Fruit fly (Drosophila melanogaster) whole organism, embryonic: ENCODE measurements around the gene CG12507.

Experiments used
- Abd-B ChIP-seq: fragments of 200-800 bp; sonication (Bioruptor generic); optimal IDR thresholded peaks from 2 replicates; lab custom pipeline; 2018; ENCODE audit warnings: missing biosample characterization, mild to moderate bottlenecking, missing genetic modification characterization, moderate library complexity
- Antp ChIP-seq: fragments of 200-800 bp; sonication (Bioruptor generic); optimal IDR thresholded peaks from 3 replicates; lab custom pipeline; 2016; ENCODE audit warnings: missing biosample characterization, missing genetic modification characterization
- Asciz ChIP-seq: fragments of 200-800 bp; sonication (Bioruptor generic); optimal IDR thresholded peaks from 2 replicates; lab custom pipeline; 2017; ENCODE audit warnings: missing biosample characterization, mild to moderate bottlenecking, missing genetic modification characterization, missing genetic modification reagents
- Atf-2 ChIP-seq: fragments of 200-800 bp; sonication (Bioruptor generic); optimal IDR thresholded peaks from 2 replicates; lab custom pipeline; 2016; ENCODE audit warnings: missing biosample characterization, missing genetic modification characterization
- Atf3 ChIP-seq: fragments of 200-800 bp; sonication (Bioruptor generic); optimal IDR thresholded peaks from 3 replicates; lab custom pipeline; 2016; ENCODE audit warnings: missing biosample characterization, missing genetic modification characterization
- BtbVII ChIP-seq: fragments of 200-800 bp; sonication (Bioruptor generic); optimal IDR thresholded peaks from 3 replicates; lab custom pipeline; 2017; ENCODE audit warnings: missing biosample characterization, mild to moderate bottlenecking, missing genetic modification characterization
- CG11695 ChIP-seq: fragments of 200-800 bp; sonication (Bioruptor generic); IDR thresholded peaks from 3 replicates; pipeline ENCODE4 v1.3.6; 2022; ENCODE audit warnings: missing biosample characterization, missing genetic modification characterization
- CG12219 ChIP-seq: fragments of 200-800 bp; sonication (Bioruptor generic); optimal IDR thresholded peaks from 3 replicates; lab custom pipeline; 2018; ENCODE audit warnings: missing biosample characterization, mild to moderate bottlenecking, missing genetic modification characterization
- CG1233 ChIP-seq: fragments of 200-800 bp; sonication (Bioruptor generic); optimal IDR thresholded peaks from 4 replicates; lab custom pipeline; 2018; ENCODE audit warnings: missing biosample characterization, mild to moderate bottlenecking, missing genetic modification characterization
- CG13287 ChIP-seq: fragments of 200-800 bp; sonication (Bioruptor generic); IDR thresholded peaks from 2 replicates; pipeline ENCODE4 v1.3.6; 2022; ENCODE audit warnings: missing biosample characterization, missing genetic modification characterization; ENCODE audit not compliant: partially characterized antibody
- CG15479 ChIP-seq: fragments of 200-800 bp; sonication (Bioruptor generic); optimal IDR thresholded peaks from 3 replicates; lab custom pipeline; 2019; ENCODE audit warnings: missing biosample characterization, mild to moderate bottlenecking, missing genetic modification characterization, moderate library complexity
- CG17359 ChIP-seq: fragments of 200-800 bp; sonication (Bioruptor generic); optimal IDR thresholded peaks from 3 replicates; lab custom pipeline; 2018; ENCODE audit warnings: missing biosample characterization, mild to moderate bottlenecking, missing genetic modification characterization, moderate library complexity
- CG17829 ChIP-seq: fragments of 200-800 bp; optimal IDR thresholded peaks from 2 replicates; lab custom pipeline; 2019; ENCODE audit warnings: missing biosample characterization, mild to moderate bottlenecking, missing genetic modification characterization, moderate library complexity
- CG2199 ChIP-seq: fragments of 200-800 bp; sonication (Bioruptor generic); IDR thresholded peaks from 3 replicates; pipeline ENCODE4 v1.3.6; 2022; ENCODE audit warnings: missing biosample characterization, missing genetic modification characterization
- CG2889 ChIP-seq: fragments of 200-800 bp; sonication (Bioruptor generic); IDR thresholded peaks from 3 replicates; pipeline ENCODE4 v1.3.6; 2022; ENCODE audit warnings: missing biosample characterization, missing genetic modification characterization
- CG30403 ChIP-seq: fragments of 200-800 bp; sonication (Bioruptor generic); optimal IDR thresholded peaks from 3 replicates; lab custom pipeline; 2016; ENCODE audit warnings: missing biosample characterization, missing genetic modification characterization
- CG30431 ChIP-seq: fragments of 200-800 bp; sonication (Bioruptor generic); optimal IDR thresholded peaks from 2 replicates; lab custom pipeline; 2017; ENCODE audit warnings: missing biosample characterization, missing genetic modification characterization
- CG3281 ChIP-seq: fragments of 200-800 bp; sonication (Bioruptor generic); optimal IDR thresholded peaks from 3 replicates; lab custom pipeline; 2017; ENCODE audit warnings: missing biosample characterization, mild to moderate bottlenecking, missing genetic modification characterization
- CG3847 ChIP-seq: fragments of 200-800 bp; sonication (Bioruptor generic); IDR thresholded peaks from 2 replicates; pipeline ENCODE4 v1.3.6; 2022; ENCODE audit warnings: missing biosample characterization, missing genetic modification characterization
- CG5245 ChIP-seq: fragments of 200-800 bp; sonication (Bioruptor generic); optimal IDR thresholded peaks from 3 replicates; lab custom pipeline; 2016; ENCODE audit warnings: missing biosample characterization, missing genetic modification characterization
- CG6689 ChIP-seq: fragments of 200-800 bp; sonication (Bioruptor generic); IDR thresholded peaks from 2 replicates; pipeline ENCODE4 v1.3.6; 2022; ENCODE audit warnings: missing biosample characterization, missing genetic modification characterization
- D19A ChIP-seq: fragments of 200-800 bp; optimal IDR thresholded peaks from 3 replicates; lab custom pipeline; 2019; ENCODE audit warnings: missing biosample characterization, mild to moderate bottlenecking, missing genetic modification characterization, moderate library complexity
- Deaf1 ChIP-seq: fragments of 200-800 bp; optimal IDR thresholded peaks from 3 replicates; lab custom pipeline; 2019; ENCODE audit warnings: missing biosample characterization, mild to moderate bottlenecking, missing genetic modification characterization, moderate library complexity
- ERR ChIP-seq: fragments of 200-800 bp; sonication (Bioruptor generic); optimal IDR thresholded peaks from 2 replicates; lab custom pipeline; 2016; ENCODE audit warnings: missing biosample characterization, missing genetic modification characterization
- Lpt ChIP-seq: fragments of >200 bp; optimal IDR thresholded peaks from 2 replicates; lab custom pipeline; 2018; ENCODE audit warnings: missing biosample characterization, missing genetic modification characterization
- Nf-YA ChIP-seq: fragments of 200-800 bp; sonication (Bioruptor generic); IDR thresholded peaks from 2 replicates; pipeline ENCODE4 v1.3.6; 2022; ENCODE audit warnings: missing biosample characterization, missing genetic modification characterization
- Ssrp ChIP-seq: fragments of 200-800 bp; sonication (Bioruptor generic); optimal IDR thresholded peaks from 2 replicates; lab custom pipeline; 2018; ENCODE audit warnings: missing biosample characterization, mild to moderate bottlenecking, missing genetic modification characterization, moderate library complexity
- bbx ChIP-seq: fragments of 200-800 bp; sonication (Bioruptor generic); IDR thresholded peaks from 2 replicates; pipeline ENCODE4 v1.3.6; 2022; ENCODE audit warnings: missing biosample characterization, missing genetic modification characterization; ENCODE audit not compliant: partially characterized antibody
- chn ChIP-seq: fragments of 200-800 bp; sonication (Bioruptor generic); optimal IDR thresholded peaks from 2 replicates; lab custom pipeline; 2016; ENCODE audit warnings: missing biosample characterization, missing genetic modification characterization
- cwo ChIP-seq: fragments of 200-800 bp; sonication (Bioruptor generic); optimal IDR thresholded peaks from 3 replicates; lab custom pipeline; 2017; ENCODE audit warnings: missing biosample characterization, missing genetic modification characterization, mild to moderate bottlenecking, moderate library complexity, missing genetic modification reagents
- dysf ChIP-seq: fragments of 200-800 bp; sonication (Bioruptor generic); IDR thresholded peaks from 3 replicates; pipeline ENCODE4 v1.3.6; 2022; ENCODE audit warnings: missing biosample characterization, missing genetic modification characterization
- fd96Cb ChIP-seq: fragments of 200-800 bp; sonication (Bioruptor generic); optimal IDR thresholded peaks from 2 replicates; lab custom pipeline; 2018; ENCODE audit warnings: missing biosample characterization, mild to moderate bottlenecking, missing genetic modification characterization, moderate library complexity
- gfzf ChIP-seq: fragments of 200-800 bp; sonication (Bioruptor generic); optimal IDR thresholded peaks from 2 replicates; lab custom pipeline; 2016; ENCODE audit warnings: missing biosample characterization, mild to moderate bottlenecking, missing genetic modification characterization, moderate library complexity
- ind ChIP-seq: fragments of 200-800 bp; sonication (Bioruptor generic); optimal IDR thresholded peaks from 3 replicates; lab custom pipeline; 2016; ENCODE audit warnings: missing biosample characterization, missing genetic modification characterization
- nmo ChIP-seq: fragments of 200-800 bp; sonication (Bioruptor generic); optimal IDR thresholded peaks from 2 replicates; lab custom pipeline; 2018; ENCODE audit warnings: missing biosample characterization, mild to moderate bottlenecking, missing genetic modification characterization, moderate library complexity
- odd ChIP-seq: fragments of 200-800 bp; sonication (Bioruptor generic); optimal IDR thresholded peaks from 2 replicates; lab custom pipeline; 2017; ENCODE audit warnings: missing biosample characterization, mild to moderate bottlenecking, missing genetic modification characterization
- org-1 ChIP-seq: fragments of 200-800 bp; sonication (Bioruptor generic); optimal IDR thresholded peaks from 2 replicates; lab custom pipeline; 2017; ENCODE audit warnings: missing biosample characterization, missing genetic modification characterization
- pho ChIP-seq: fragments of 200-800 bp; sonication (Bioruptor generic); optimal IDR thresholded peaks from 2 replicates; lab custom pipeline; 2016; ENCODE audit warnings: missing biosample characterization, missing genetic modification characterization
- phol ChIP-seq: fragments of 200-800 bp; sonication (Bioruptor generic); optimal IDR thresholded peaks from 3 replicates; lab custom pipeline; 2018; ENCODE audit warnings: missing biosample characterization, mild to moderate bottlenecking, missing genetic modification characterization, moderate library complexity
- pnt ChIP-seq: fragments of 200-800 bp; sonication (Bioruptor generic); optimal IDR thresholded peaks from 3 replicates; lab custom pipeline; 2016; ENCODE audit warnings: missing biosample characterization, missing genetic modification characterization
- prd ChIP-seq, 3 experiments: fragments of >200 bp in 2 of 3; fragments of 200-800 bp in 1 of 3; sonication (Bioruptor generic) in 1 of 3; optimal IDR thresholded peaks in 2 of 3; IDR thresholded peaks in 1 of 3; 2 replicates in 2 of 3; 3 replicates in 1 of 3; pipeline versions ENCODE4 v1.3.6 to Lab custom; 2017 to 2022; ENCODE audit warnings: missing biosample characterization in 1 of 3, missing genetic modification characterization in 1 of 3
- psq ChIP-seq: fragments of 200-800 bp; sonication (Bioruptor generic); optimal IDR thresholded peaks from 2 replicates; lab custom pipeline; 2017; ENCODE audit warnings: missing biosample characterization, missing genetic modification characterization
- pum ChIP-seq: fragments of 200-800 bp; sonication (Bioruptor generic); optimal IDR thresholded peaks from 2 replicates; lab custom pipeline; 2016; ENCODE audit warnings: missing biosample characterization, missing genetic modification characterization
- ranshi ChIP-seq: fragments of 200-800 bp; sonication (Bioruptor generic); IDR thresholded peaks from 2 replicates; pipeline ENCODE4 v1.3.6; 2022; ENCODE audit warnings: missing biosample characterization, missing genetic modification characterization
- scrt ChIP-seq: fragments of 200-800 bp; sonication (Bioruptor generic); optimal IDR thresholded peaks from 2 replicates; lab custom pipeline; 2018; ENCODE audit warnings: missing biosample characterization, mild to moderate bottlenecking, missing genetic modification characterization, moderate library complexity
- sd ChIP-seq: fragments of 200-800 bp; sonication (Bioruptor generic); optimal IDR thresholded peaks from 3 replicates; lab custom pipeline; 2018; ENCODE audit warnings: missing biosample characterization, mild to moderate bottlenecking, missing genetic modification characterization, moderate library complexity
- sens-2 ChIP-seq: fragments of 200-800 bp; sonication (Bioruptor generic); IDR thresholded peaks from 2 replicates; pipeline ENCODE4 v1.3.6; 2022; ENCODE audit warnings: missing biosample characterization, missing genetic modification characterization
- shn ChIP-seq: fragments of 200-800 bp; sonication (Bioruptor generic); optimal IDR thresholded peaks from 3 replicates; lab custom pipeline; 2016; ENCODE audit warnings: missing biosample characterization, missing genetic modification characterization
- sug ChIP-seq: fragments of 200-800 bp; optimal IDR thresholded peaks from 2 replicates; lab custom pipeline; 2019; ENCODE audit warnings: missing biosample characterization, mild to moderate bottlenecking, missing genetic modification characterization, moderate library complexity
- tna ChIP-seq: fragments of 200-800 bp; sonication (Bioruptor generic); IDR thresholded peaks from 2 replicates; pipeline ENCODE4 v1.3.6; 2022; ENCODE audit warnings: missing biosample characterization, missing genetic modification characterization; ENCODE audit not compliant: partially characterized antibody

Gene CG12507

dm6 chrX:16278783-16279182 is 12.4 kb upstream of the CG12507 start (continued):
- TF ChIP-seq Ssrp (peak; percentile 78), Nf-YA (GFP tag; lab: Robert Waterston, UW) (peak; percentile 55; the same call in 1 of the 2 replicates), CG2199 (GFP tag; lab: Robert Waterston, UW) (peak; percentile 74; the same call in 2 of the 3 replicates), CG1233 (peak; percentile 82), CG12219 (peak; percentile 87), nmo (GFP tag; lab: Kevin White, UChicago) (peak; percentile 75), Lpt (GFP tag; lab: Kevin White, UChicago) (no peak), CG2889 (GFP tag; lab: Robert Waterston, UW) (peak; percentile 72; the same call in 2 of the 3 replicates), ERR (GFP tag; lab: Kevin White, UChicago) (no peak), CG17829 (peak; percentile 92), ranshi (peak; percentile 89), Atf3 (peak; percentile 3), CG30431 (GFP tag; lab: Kevin White, UChicago) (peak; percentile 89), sug (tag; lab: Kevin White, UChicago) (peak; percentile 57), scrt (GFP tag; lab: Kevin White, UChicago) (peak; percentile 77), bbx (no peak), Antp (GFP tag; lab: Kevin White, UChicago) (peak; percentile 54), sens-2 (peak; percentile 85), CG5245 (peak; percentile 70), Abd-B (peak; percentile 59), CG30403 (GFP tag; lab: Kevin White, UChicago) (peak; percentile 57), Atf-2 (no peak), CG6689 (GFP tag; lab: Robert Waterston, UW) (peak; percentile 81), CG11695 (GFP tag; lab: Robert Waterston, UW) (peak; percentile 85), pho (GFP tag; lab: Kevin White, UChicago) (no peak), gfzf (no peak), sd (tag; lab: Kevin White, UChicago) (no peak), ind (GFP tag; lab: Kevin White, UChicago) (peak; percentile 66), phol (tag; lab: Kevin White, UChicago) (peak; percentile 85), BtbVII (peak; percentile 73), CG17359 (tag; lab: Kevin White, UChicago) (peak; percentile 87), psq (GFP tag; lab: Kevin White, UChicago) (no peak), dysf (peak; percentile 82), Deaf1 (peak; percentile 30), fd96Cb (peak; percentile 80), shn (GFP tag; lab: Kevin White, UChicago) (peak; percentile 23), CG3281 (GFP tag; lab: Kevin White, UChicago) (peak; percentile 86), Asciz (GFP tag; lab: Kevin White, UChicago) (peak; percentile 82), tna (GFP tag; lab: Robert Waterston, UW) (no peak), prd (optimal IDR thresholded peaks at IDR 0.05; lab: Kevin White, UChicago) (no peak), prd (GFP tag; IDR thresholded peaks at IDR 0.05; lab: Robert Waterston, UW) (peak; percentile 86), cwo (GFP tag; lab: Kevin White, UChicago) (peak; percentile 76), D19A (tag; lab: Kevin White, UChicago) (peak; percentile 86), org-1 (GFP tag; lab: Kevin White, UChicago) (peak; percentile 78), odd (GFP tag; lab: Kevin White, UChicago) (peak; percentile 81), CG15479 (GFP tag; lab: Kevin White, UChicago) (no peak), chn (peak; percentile 52), pnt (GFP tag; lab: Kevin White, UChicago) (peak; percentile 56), pum (peak; percentile 16), CG3847 (GFP tag; lab: Robert Waterston, UW) (peak; percentile 66), CG13287 (no peak)
